Worm (Caenorhabditis elegans) whole organism, L4 larva: ENCODE results near the gene inx-6.

Experiments used
- ama-1 ChIP-seq: fragments of 150-350 bp; optimal IDR thresholded peaks from 2 replicates; lab custom pipeline; 2014; ENCODE audit warnings: inconsistent platforms, mixed read lengths
- gei-8 ChIP-seq: fragments of 200-800 bp; sonication (Bioruptor generic); optimal IDR thresholded peaks from 2 replicates; lab custom pipeline; 2018; ENCODE audit warnings: mild to moderate bottlenecking, missing genetic modification characterization, missing compliant biosample characterization
- lir-3 ChIP-seq: sonication (generic microtip); optimal IDR thresholded peaks from 2 replicates; lab custom pipeline; 2016; ENCODE audit warnings: mild to moderate bottlenecking, missing genetic modification characterization, missing compliant biosample characterization
- nhr-77 ChIP-seq: fragments of 150-350 bp; optimal IDR thresholded peaks from 2 replicates; lab custom pipeline; 2014; ENCODE audit warnings: missing biosample characterization, missing genetic modification characterization

DNA sequence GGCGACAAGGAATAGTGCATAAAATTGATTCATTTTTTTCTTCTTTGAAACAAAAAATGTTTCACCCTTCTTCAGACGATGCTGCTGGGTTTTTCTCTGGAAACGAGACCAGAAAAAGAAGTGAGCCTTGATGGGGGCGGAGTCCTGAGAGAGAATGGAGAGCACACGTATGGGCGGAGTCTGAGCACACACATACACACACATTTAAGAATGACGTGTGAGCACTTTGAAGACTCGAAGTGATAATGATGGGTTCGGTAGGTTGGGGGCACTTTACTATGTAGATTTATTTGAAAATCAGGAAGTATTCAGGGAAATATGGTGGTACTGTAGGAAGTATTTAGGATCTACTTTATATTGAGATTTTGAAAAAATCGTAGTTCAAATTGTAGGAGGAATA is 11.1 kb downstream of the inx-6 start, which contains the start of gene flp-9:
- no peak for TF ChIP-seq ama-1 (lab: Kevin White, UChicago)
- no peak for TF ChIP-seq gei-8
- TF ChIP-seq nhr-77 (tag; lab: Kevin White, UChicago) = no peak
- no peak for TF ChIP-seq lir-3 (tag; lab: Kevin White, UChicago)
